Worm (Caenorhabditis elegans) whole organism, early embryonic: ENCODE measurements around the gene W04E12.2.
"Not testable (repeated sequence)": the region's sequence is repeated elsewhere in the genome, so short reads cannot be mapped to it uniquely, and the experiment has no call there.

Experiments used
- B0310.2 ChIP-seq: sonication (generic microtip); optimal IDR thresholded peaks from 2 replicates; lab custom pipeline; 2016; ENCODE audit warnings: mild to moderate bottlenecking, missing genetic modification characterization, missing compliant biosample characterization
- F13C5.2 ChIP-seq: sonication (generic microtip); optimal IDR thresholded peaks from 2 replicates; lab custom pipeline; 2017; ENCODE audit warnings: mild to moderate bottlenecking, missing genetic modification characterization, inconsistent platforms, missing compliant biosample characterization
- aly-1 ChIP-seq: sonication (generic microtip); optimal IDR thresholded peaks from 2 replicates; lab custom pipeline; 2016; ENCODE audit warnings: missing genetic modification characterization, missing compliant biosample characterization
- ama-1 ChIP-seq: fragments of 150-350 bp; optimal IDR thresholded peaks from 2 replicates; lab custom pipeline; 2014
- ceh-13 ChIP-seq: fragments of 200-800 bp; sonication (Bioruptor generic); optimal IDR thresholded peaks from 2 replicates; lab custom pipeline; 2018; ENCODE audit warnings: mild to moderate bottlenecking, missing genetic modification characterization, missing compliant biosample characterization
- ceh-36 ChIP-seq: sonication (generic microtip); optimal IDR thresholded peaks from 2 replicates; lab custom pipeline; 2016; ENCODE audit warnings: missing genetic modification characterization, inconsistent platforms, missing compliant biosample characterization
- ets-7 ChIP-seq: sonication (generic microtip); optimal IDR thresholded peaks from 2 replicates; lab custom pipeline; 2016; ENCODE audit warnings: missing genotype, missing genetic modification characterization, missing compliant biosample characterization
- flt-1 ChIP-seq: fragments of 200-800 bp; sonication (Bioruptor generic); IDR thresholded peaks from 2 replicates; pipeline ENCODE4 v1.3.6; 2022; ENCODE audit warnings: missing genetic modification characterization, missing compliant biosample characterization
- hmbx-1 ChIP-seq: sonication (generic microtip); optimal IDR thresholded peaks from 2 replicates; lab custom pipeline; 2016; ENCODE audit warnings: mild to moderate bottlenecking, missing genetic modification characterization, missing compliant biosample characterization
- hmg-4 ChIP-seq: fragments of 200-800 bp; sonication (Bioruptor generic); optimal IDR thresholded peaks from 2 replicates; lab custom pipeline; 2018; ENCODE audit warnings: mild to moderate bottlenecking, missing genetic modification characterization, missing compliant biosample characterization
- hnd-1 ChIP-seq: sonication (generic microtip); optimal IDR thresholded peaks from 2 replicates; lab custom pipeline; 2016; ENCODE audit warnings: missing genetic modification characterization, missing compliant biosample characterization
- pes-1 ChIP-seq: fragments of 200-800 bp; sonication (Bioruptor generic); IDR thresholded peaks from 2 replicates; pipeline ENCODE4 v1.3.6; 2022; ENCODE audit warnings: missing genetic modification reagents, missing genetic modification characterization, missing compliant biosample characterization
- scrt-1 ChIP-seq: fragments of 200-800 bp; sonication (Bioruptor generic); IDR thresholded peaks from 2 replicates; pipeline ENCODE4 v1.3.6; 2022; ENCODE audit warnings: missing genetic modification characterization, missing compliant biosample characterization
- sea-1 ChIP-seq: fragments of 200-800 bp; sonication (Bioruptor generic); conservative IDR thresholded peaks from 2 replicates; pipeline ENCODE4 v1.3.6; 2022; ENCODE audit warnings: missing genetic modification characterization, missing compliant biosample characterization
- tbx-11 ChIP-seq: fragments of 200-800 bp; sonication (Bioruptor generic); IDR thresholded peaks from 2 replicates; pipeline ENCODE4 v1.3.6; 2022; ENCODE audit warnings: missing genetic modification characterization, missing compliant biosample characterization
- tbx-37 ChIP-seq: fragments of 200-800 bp; sonication (Bioruptor generic); conservative IDR thresholded peaks from 2 replicates; pipeline ENCODE4 v1.3.6; 2022; ENCODE audit warnings: missing genetic modification reagents, missing genetic modification characterization, missing compliant biosample characterization
- tra-4 ChIP-seq: sonication (generic microtip); optimal IDR thresholded peaks from 2 replicates; lab custom pipeline; 2017; ENCODE audit warnings: missing genetic modification characterization, missing compliant biosample characterization

W04E12.2 gene

DNA sequence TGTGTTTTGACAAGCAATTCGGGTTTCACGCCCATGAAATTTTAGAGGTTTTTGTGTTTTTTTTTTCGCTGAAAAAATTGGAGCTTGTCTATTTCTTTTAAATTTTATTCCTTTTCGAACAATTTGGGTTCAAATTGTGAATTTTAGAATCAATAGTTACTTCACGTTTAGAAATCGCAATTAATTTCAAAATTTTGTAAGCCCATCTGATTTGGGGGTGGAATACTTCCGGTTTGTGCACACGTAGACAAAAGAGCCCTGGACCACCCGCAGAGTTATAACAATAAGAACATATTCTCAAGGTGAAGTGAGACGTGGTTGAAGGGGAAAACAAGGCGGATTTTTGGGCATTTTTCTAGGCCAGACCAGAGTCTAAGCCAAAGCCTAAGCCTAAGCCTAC lies 21.7 kb downstream of the W04E12.2 start, which contains the start of gene Y116F11A.6:
TSS of gene Y116F11A.6 (plus strand) at position 301 of the 400 bp plus-strand sequence.
- TF ChIP-seq ama-1 (lab: Kevin White, UChicago) (no peak), hnd-1 (tag; lab: Kevin White, UChicago) (no peak), B0310.2 (no peak), flt-1 (GFP tag; lab: Robert Waterston, UW) (no peak), ets-7 (tag; lab: Kevin White, UChicago) (peak; percentile 69)

DNA sequence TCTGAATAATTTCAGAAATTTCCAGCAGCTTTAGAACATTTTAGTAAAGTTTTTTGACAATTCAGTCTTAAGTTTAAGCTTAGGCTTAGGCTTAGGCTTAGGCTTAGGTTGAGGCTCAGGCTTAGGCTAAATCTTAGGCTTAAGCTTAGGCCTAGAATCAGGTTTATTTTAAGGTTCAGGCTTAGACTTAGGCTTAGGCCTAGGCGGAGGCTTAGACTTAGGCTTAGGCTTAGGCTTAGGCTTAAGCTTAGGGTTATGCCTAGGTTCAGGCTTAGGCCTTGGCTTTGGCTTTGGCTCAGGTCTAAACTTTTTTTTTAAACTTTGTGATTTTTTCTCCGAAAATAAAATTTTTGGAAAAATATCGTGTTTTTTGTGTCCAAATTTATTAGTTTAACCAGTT lies 22.3 kb downstream of the W04E12.2 start:
- TF ChIP-seq ceh-36 (tag; lab: Kevin White, UChicago) (peak; percentile 53), ceh-13 (GFP tag; lab: Kevin White, UChicago) (no peak)

DNA sequence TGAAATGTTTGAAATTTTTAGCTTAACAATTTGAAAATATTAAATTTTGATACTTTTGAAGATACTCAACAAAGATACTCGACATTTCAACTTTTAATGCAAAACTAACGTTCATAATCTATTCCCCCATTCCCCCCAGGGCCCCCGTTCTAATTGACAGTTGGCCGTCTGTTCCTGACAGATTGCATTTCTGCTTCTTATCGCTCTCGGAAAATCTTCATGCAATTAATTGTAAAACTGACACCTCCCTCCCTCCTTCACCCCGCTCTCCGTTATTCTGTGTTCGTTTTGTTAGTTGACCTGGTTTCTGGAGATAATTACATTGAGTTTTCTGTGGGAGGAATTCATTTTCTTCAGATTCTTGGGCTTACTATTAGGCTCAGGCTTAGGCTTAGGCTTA lies 23.0 kb downstream of the W04E12.2 start:
- TF ChIP-seq ceh-13 (GFP tag; lab: Kevin White, UChicago), result no peak
- no peak for TF ChIP-seq tbx-11 (GFP tag; lab: Robert Waterston, UW)
- TF ChIP-seq tbx-37, result no peak
- no peak for TF ChIP-seq hnd-1 (tag; lab: Kevin White, UChicago)
- TF ChIP-seq aly-1 (tag; lab: Kevin White, UChicago), result no peak
- no peak for TF ChIP-seq flt-1 (GFP tag; lab: Robert Waterston, UW)
- TF ChIP-seq tra-4 (tag; lab: Kevin White, UChicago), result no peak
- TF ChIP-seq B0310.2, result no peak
- TF ChIP-seq pes-1, result no peak
- no peak for TF ChIP-seq ama-1 (lab: Kevin White, UChicago)
- no peak for TF ChIP-seq sea-1
- no peak for TF ChIP-seq ets-7 (tag; lab: Kevin White, UChicago)
- no peak for TF ChIP-seq hmbx-1 (tag; lab: Kevin White, UChicago)
- TF ChIP-seq scrt-1 (GFP tag; lab: Robert Waterston, UW), result no peak

DNA sequence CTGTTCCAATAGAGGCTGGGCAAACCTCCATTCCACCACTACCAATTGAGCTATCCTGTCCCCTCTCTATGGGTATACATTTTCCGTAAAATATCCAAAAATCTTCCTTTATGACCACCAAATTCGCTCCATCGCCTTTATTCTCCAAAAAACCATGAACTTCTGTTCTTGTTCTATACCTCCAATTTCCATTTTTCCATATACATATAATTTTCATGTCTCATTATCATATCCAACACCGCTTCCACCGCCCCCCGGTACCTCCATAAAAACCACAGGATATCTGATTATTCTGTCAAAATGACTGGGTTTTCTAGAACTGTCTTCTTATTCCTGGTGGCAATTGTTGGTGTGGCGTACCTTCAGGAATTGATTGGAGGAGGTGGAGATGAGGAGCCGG lies 25.1 kb downstream of the W04E12.2 start, which contains the start of gene Y43F8C.17:
TSS of gene Y43F8C.17 (plus strand) at position 301 of the 400 bp plus-strand sequence.
- no peak for TF ChIP-seq pes-1
- TF ChIP-seq scrt-1 (GFP tag; lab: Robert Waterston, UW), result no peak
- no peak for TF ChIP-seq ama-1 (lab: Kevin White, UChicago)
- no peak for TF ChIP-seq ets-7 (tag; lab: Kevin White, UChicago)
- TF ChIP-seq B0310.2, result no peak
- no peak for TF ChIP-seq tbx-11 (GFP tag; lab: Robert Waterston, UW)
- TF ChIP-seq tra-4 (tag; lab: Kevin White, UChicago), result no peak
- no peak for TF ChIP-seq hmg-4
- TF ChIP-seq F13C5.2 (tag; lab: Kevin White, UChicago), result no peak
- TF ChIP-seq ceh-13 (GFP tag; lab: Kevin White, UChicago), result no peak
- no peak for TF ChIP-seq tbx-37
- TF ChIP-seq aly-1 (tag; lab: Kevin White, UChicago), result no peak
- TF ChIP-seq flt-1 (GFP tag; lab: Robert Waterston, UW), result no peak
- TF ChIP-seq ceh-36 (tag; lab: Kevin White, UChicago), result no peak
- TF ChIP-seq sea-1, result no peak
- no peak for TF ChIP-seq hmbx-1 (tag; lab: Kevin White, UChicago)
- TF ChIP-seq hnd-1 (tag; lab: Kevin White, UChicago), result no peak

DNA sequence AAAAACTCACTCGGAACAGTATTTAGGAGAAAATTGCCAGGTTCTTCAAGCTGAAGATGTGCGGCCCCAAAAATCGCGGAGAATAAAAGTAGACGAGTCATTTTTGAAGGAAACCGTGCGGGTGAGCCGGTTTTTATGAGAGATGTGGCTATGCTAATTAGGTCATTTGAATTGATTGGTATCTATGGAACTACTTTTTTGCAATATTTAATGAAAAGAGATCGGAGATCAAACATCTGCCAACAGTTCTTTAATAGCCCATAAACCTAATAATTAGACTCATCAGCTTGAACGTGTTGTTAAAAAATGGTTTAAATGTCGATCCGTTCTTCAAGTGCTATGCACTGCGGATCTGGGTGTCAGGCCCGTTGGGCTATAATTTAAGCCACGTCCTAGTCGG lies 25.5 kb downstream of the W04E12.2 start, which contains the start of gene Y43F8C.16:
TSS of gene Y43F8C.16 (minus strand) at position 101 of the 400 bp plus-strand sequence.
- no peak for TF ChIP-seq sea-1
- TF ChIP-seq ets-7 (tag; lab: Kevin White, UChicago), result no peak

DNA sequence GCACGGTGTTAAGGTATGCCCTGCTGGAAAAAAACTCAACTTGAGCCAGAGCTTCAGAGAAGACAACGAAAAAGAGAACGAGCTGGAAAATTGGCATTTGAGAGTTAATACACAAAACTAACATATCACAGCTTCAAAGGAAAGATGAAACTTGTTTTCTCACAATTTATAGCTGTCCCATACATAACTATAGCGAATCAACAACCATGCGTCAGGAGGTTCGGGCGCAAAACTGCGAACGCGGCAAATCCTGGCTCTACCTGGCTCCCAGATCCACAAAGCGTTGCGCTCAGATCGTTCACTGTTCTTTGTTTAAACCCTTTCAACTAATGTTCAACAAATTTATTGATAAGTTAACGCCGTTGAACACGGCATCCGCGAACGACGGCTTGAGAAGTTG lies 29.3 kb downstream of the W04E12.2 start, which contains the start of gene Y43F8C.23:
TSS of gene Y43F8C.23 (minus strand) at position 101 of the 400 bp plus-strand sequence.
- TF ChIP-seq B0310.2; ets-7 (tag; lab: Kevin White, UChicago); scrt-1 (GFP tag; lab: Robert Waterston, UW): not testable (repeated sequence)

DNA sequence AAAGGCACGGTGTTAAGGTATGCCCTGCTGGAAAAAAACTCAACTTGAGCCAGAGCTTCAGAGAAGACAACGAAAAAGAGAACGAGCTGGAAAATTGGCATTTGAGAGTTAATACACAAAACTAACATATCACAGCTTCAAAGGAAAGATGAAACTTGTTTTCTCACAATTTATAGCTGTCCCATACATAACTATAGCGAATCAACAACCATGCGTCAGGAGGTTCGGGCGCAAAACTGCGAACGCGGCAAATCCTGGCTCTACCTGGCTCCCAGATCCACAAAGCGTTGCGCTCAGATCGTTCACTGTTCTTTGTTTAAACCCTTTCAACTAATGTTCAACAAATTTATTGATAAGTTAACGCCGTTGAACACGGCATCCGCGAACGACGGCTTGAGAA lies 30.4 kb downstream of the W04E12.2 start, which contains the start of gene Y43F8C.15:
TSS of gene Y43F8C.15 (minus strand) at position 101 of the 400 bp plus-strand sequence.
- not testable (repeated sequence) for TF ChIP-seq hnd-1 (tag; lab: Kevin White, UChicago); ceh-36 (tag; lab: Kevin White, UChicago); hmg-4

DNA sequence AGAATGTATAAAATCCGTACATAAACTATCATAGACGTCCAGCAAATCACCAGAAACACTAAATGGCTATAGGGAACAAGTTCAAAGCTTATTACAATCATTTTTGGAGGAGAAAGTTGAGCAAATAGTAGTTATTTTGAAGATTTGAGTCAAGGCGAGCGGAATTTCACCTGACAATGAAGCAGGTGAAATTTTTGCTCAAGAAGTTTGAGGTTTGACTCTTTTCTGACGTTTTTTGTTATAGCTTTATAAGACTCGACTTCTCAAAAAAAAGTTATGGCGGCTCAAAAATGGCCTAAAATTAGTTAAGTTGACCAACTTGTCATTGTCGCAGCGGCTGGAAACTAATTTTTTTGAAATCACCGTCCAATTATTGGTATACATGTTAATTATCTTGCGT lies 32.1 kb downstream of the W04E12.2 start, which contains the start of gene srv-3:
TSS of gene srv-3 (minus strand) at position 101 of the 400 bp plus-strand sequence.
- TF ChIP-seq scrt-1 (GFP tag; lab: Robert Waterston, UW), result no peak
- TF ChIP-seq flt-1 (GFP tag; lab: Robert Waterston, UW), result no peak
- TF ChIP-seq B0310.2, result no peak
- TF ChIP-seq hmg-4, result no peak
- TF ChIP-seq hnd-1 (tag; lab: Kevin White, UChicago), result no peak
- TF ChIP-seq sea-1, result no peak
- TF ChIP-seq ceh-13 (GFP tag; lab: Kevin White, UChicago), result no peak
- TF ChIP-seq tbx-37, result no peak
- TF ChIP-seq ceh-36 (tag; lab: Kevin White, UChicago), result no peak
- TF ChIP-seq hmbx-1 (tag; lab: Kevin White, UChicago), result no peak
- TF ChIP-seq pes-1, result no peak
- TF ChIP-seq F13C5.2 (tag; lab: Kevin White, UChicago), result no peak
- no peak for TF ChIP-seq ets-7 (tag; lab: Kevin White, UChicago)
- TF ChIP-seq ama-1 (lab: Kevin White, UChicago), result no peak
- TF ChIP-seq aly-1 (tag; lab: Kevin White, UChicago), result no peak
- no peak for TF ChIP-seq tra-4 (tag; lab: Kevin White, UChicago)
- TF ChIP-seq tbx-11 (GFP tag; lab: Robert Waterston, UW), result no peak
